Fruit fly (Drosophila melanogaster) whole organism, embryonic: Measurements from ENCODE around the gene Ir94g.

Experiments
- Abd-B ChIP-seq: fragments of 200-800 bp; sonication (Bioruptor generic); optimal IDR thresholded peaks from 2 replicates; lab custom pipeline; 2018; ENCODE audit warnings: missing biosample characterization, mild to moderate bottlenecking, missing genetic modification characterization, moderate library complexity
- Awh ChIP-seq: fragments of 200-800 bp; sonication (Bioruptor generic); IDR thresholded peaks from 2 replicates; pipeline ENCODE4, ENCODE4 v1.3.6; 2022; ENCODE audit warnings: missing biosample characterization, missing genetic modification characterization
- C15 ChIP-seq: fragments of 200-800 bp; sonication (Bioruptor generic); IDR thresholded peaks from 3 replicates; pipeline ENCODE4 v1.3.6; 2022; ENCODE audit warnings: missing biosample characterization, missing genetic modification characterization
- CG14014 ChIP-seq: fragments of 200-800 bp; sonication (Bioruptor generic); IDR thresholded peaks from 2 replicates; pipeline ENCODE4 v1.3.6; 2022; ENCODE audit warnings: missing biosample characterization, missing genetic modification characterization
- CG1603 ChIP-seq: fragments of 200-800 bp; sonication (Bioruptor generic); optimal IDR thresholded peaks from 2 replicates; lab custom pipeline; 2019; ENCODE audit warnings: missing biosample characterization, mild to moderate bottlenecking, missing genetic modification characterization, moderate library complexity
- CG30020 ChIP-seq: fragments of 200-800 bp; optimal IDR thresholded peaks from 2 replicates; lab custom pipeline; 2019; ENCODE audit warnings: missing biosample characterization, mild to moderate bottlenecking, missing genetic modification characterization, moderate library complexity
- CG30403 ChIP-seq: fragments of 200-800 bp; sonication (Bioruptor generic); optimal IDR thresholded peaks from 3 replicates; lab custom pipeline; 2016; ENCODE audit warnings: missing biosample characterization, missing genetic modification characterization
- CG3163 ChIP-seq: fragments of 200-800 bp; sonication (Bioruptor generic); optimal IDR thresholded peaks from 3 replicates; lab custom pipeline; 2016; ENCODE audit warnings: missing biosample characterization, missing genetic modification characterization
- CG32532 ChIP-seq: fragments of 200-800 bp; sonication (Bioruptor generic); IDR thresholded peaks from 2 replicates; pipeline ENCODE4 v1.3.6; 2022; ENCODE audit warnings: missing biosample characterization, missing genetic modification characterization
- CG3407 ChIP-seq: fragments of 200-800 bp; sonication (Bioruptor generic); optimal IDR thresholded peaks from 2 replicates; lab custom pipeline; 2018; ENCODE audit warnings: missing biosample characterization, mild to moderate bottlenecking, missing genetic modification characterization
- CG4360 ChIP-seq: fragments of 200-800 bp; sonication (Bioruptor generic); IDR thresholded peaks from 2 replicates; pipeline ENCODE4 v1.3.6; 2022; ENCODE audit warnings: missing biosample characterization, missing genetic modification characterization
- CG7786 ChIP-seq: fragments of 200-800 bp; sonication (Bioruptor generic); optimal IDR thresholded peaks from 2 replicates; lab custom pipeline; 2016; ENCODE audit warnings: missing biosample characterization, missing genetic modification characterization
- Deaf1 ChIP-seq: fragments of 200-800 bp; optimal IDR thresholded peaks from 3 replicates; lab custom pipeline; 2019; ENCODE audit warnings: missing biosample characterization, mild to moderate bottlenecking, missing genetic modification characterization, moderate library complexity
- HLH3B ChIP-seq: fragments of 200-800 bp; sonication (Bioruptor generic); IDR thresholded peaks from 2 replicates; pipeline ENCODE4 v1.3.6; 2022; ENCODE audit warnings: missing biosample characterization, missing genetic modification characterization
- Hr78 ChIP-seq, 2 experiments: fragments of 200-800 bp in 1 of 2; fragments of >200 bp in 1 of 2; sonication (Bioruptor generic) in 1 of 2; optimal IDR thresholded peaks; 2 replicates each; lab custom pipeline; 2017 to 2019; ENCODE audit warnings: missing biosample characterization in 2 of 2, missing genetic modification characterization in 2 of 2, mild to moderate bottlenecking in 1 of 2, moderate library complexity in 1 of 2
- Med ChIP-seq: fragments of 200-800 bp; sonication (Bioruptor generic); peaks from one replicate; lab custom pipeline; 2016; ENCODE audit warnings: missing biosample characterization, missing genetic modification characterization, mild to moderate bottlenecking, inconsistent platforms, moderate library complexity
- Meics ChIP-seq: fragments of 200-800 bp; sonication (Bioruptor generic); optimal IDR thresholded peaks from 2 replicates; lab custom pipeline; 2017; ENCODE audit warnings: missing biosample characterization, mild to moderate bottlenecking, missing genetic modification characterization
- Mrtf ChIP-seq: fragments of 200-800 bp; sonication (Bioruptor generic); IDR thresholded peaks from 3 replicates; pipeline ENCODE4 v1.3.6; 2022; ENCODE audit warnings: missing biosample characterization, missing genetic modification characterization
- Nf-YB ChIP-seq: fragments of 200-800 bp; sonication (Bioruptor generic); optimal IDR thresholded peaks from 3 replicates; lab custom pipeline; 2019; ENCODE audit warnings: missing biosample characterization, mild to moderate bottlenecking, missing genetic modification characterization, moderate library complexity
- Sox102F ChIP-seq: fragments of 200-800 bp; sonication (Bioruptor generic); optimal IDR thresholded peaks from 2 replicates; lab custom pipeline; 2018; ENCODE audit warnings: missing biosample characterization, mild to moderate bottlenecking, missing genetic modification characterization, moderate library complexity
- Stat92E ChIP-seq, 3 experiments: fragments of >200 bp in 2 of 3; fragments of 200-800 bp in 1 of 3; sonication (Bioruptor generic) in 1 of 3; optimal IDR thresholded peaks; 2 replicates each; lab custom pipeline; 2017 to 2019; ENCODE audit warnings: missing biosample characterization in 3 of 3, missing genetic modification characterization in 3 of 3, mild to moderate bottlenecking in 1 of 3, moderate library complexity in 1 of 3
- Trl ChIP-seq, 3 experiments: fragments of >200 bp in 2 of 3; fragments of 200-800 bp in 1 of 3; sonication (Bioruptor generic) in 1 of 3; optimal IDR thresholded peaks; 2 replicates in 1 of 3; 3 replicates in 2 of 3; lab custom pipeline; 2016 to 2017; ENCODE audit warnings: missing biosample characterization in 1 of 3, missing genetic modification characterization in 1 of 3
- Vsx1 ChIP-seq: fragments of 200-800 bp; sonication (Bioruptor generic); optimal IDR thresholded peaks from 2 replicates; lab custom pipeline; 2017; ENCODE audit warnings: missing biosample characterization, mild to moderate bottlenecking, missing genetic modification characterization, missing genetic modification reagents
- al ChIP-seq: fragments of 200-800 bp; sonication (Bioruptor generic); IDR thresholded peaks from 2 replicates; pipeline ENCODE4 v1.3.6; 2022; ENCODE audit warnings: missing biosample characterization, missing genetic modification characterization
- bsh ChIP-seq, 2 experiments: fragments of 200-800 bp; sonication (Bioruptor generic); optimal IDR thresholded peaks; 2 replicates each; lab custom pipeline; 2017 to 2018; ENCODE audit warnings: mild to moderate bottlenecking in 2 of 2, missing biosample characterization in 2 of 2, missing genetic modification characterization in 2 of 2, moderate library complexity in 1 of 2
- cwo ChIP-seq: fragments of 200-800 bp; sonication (Bioruptor generic); optimal IDR thresholded peaks from 3 replicates; lab custom pipeline; 2017; ENCODE audit warnings: missing biosample characterization, missing genetic modification characterization, mild to moderate bottlenecking, moderate library complexity, missing genetic modification reagents
- da ChIP-seq: fragments of 200-800 bp; sonication (Bioruptor generic); optimal IDR thresholded peaks from 2 replicates; lab custom pipeline; 2016; ENCODE audit warnings: missing biosample characterization, missing genetic modification characterization
- dmrt99B ChIP-seq: fragments of 200-800 bp; sonication (Bioruptor generic); optimal IDR thresholded peaks from 2 replicates; lab custom pipeline; 2018; ENCODE audit warnings: missing biosample characterization, mild to moderate bottlenecking, missing genetic modification characterization, moderate library complexity
- en ChIP-seq: fragments of 200-800 bp; sonication (Bioruptor generic); optimal IDR thresholded peaks from 2 replicates; lab custom pipeline; 2016; ENCODE audit warnings: missing biosample characterization, missing genetic modification characterization
- eve ChIP-seq, 2 experiments: fragments of >200 bp; optimal IDR thresholded peaks; 2 replicates each; lab custom pipeline; 2017; ENCODE audit warnings: missing biosample characterization in 2 of 2, missing genetic modification characterization in 2 of 2
- ftz-f1 ChIP-seq: fragments of 200-800 bp; sonication (Bioruptor generic); optimal IDR thresholded peaks from 2 replicates; lab custom pipeline; 2016; ENCODE audit warnings: missing biosample characterization, missing genetic modification characterization
- gcm2 ChIP-seq: fragments of 200-800 bp; sonication (Bioruptor generic); optimal IDR thresholded peaks from 2 replicates; lab custom pipeline; 2016; ENCODE audit warnings: missing biosample characterization, missing genetic modification characterization
- grn ChIP-seq: fragments of 200-800 bp; sonication (Bioruptor generic); optimal IDR thresholded peaks from 3 replicates; lab custom pipeline; 2017; ENCODE audit warnings: missing biosample characterization, missing genetic modification characterization
- ind ChIP-seq: fragments of 200-800 bp; sonication (Bioruptor generic); optimal IDR thresholded peaks from 3 replicates; lab custom pipeline; 2016; ENCODE audit warnings: missing biosample characterization, missing genetic modification characterization
- klu ChIP-seq: fragments of 200-800 bp; sonication (Bioruptor generic); IDR thresholded peaks from 2 replicates; pipeline ENCODE4 v1.3.6; 2022; ENCODE audit warnings: missing biosample characterization, missing genetic modification characterization
- lbe ChIP-seq: fragments of 200-800 bp; sonication (Bioruptor generic); optimal IDR thresholded peaks from 2 replicates; lab custom pipeline; 2016; ENCODE audit warnings: missing biosample characterization, mild to moderate bottlenecking, missing genetic modification characterization
- oc ChIP-seq: fragments of 200-800 bp; sonication (Bioruptor generic); optimal IDR thresholded peaks from 2 replicates; lab custom pipeline; 2018; ENCODE audit warnings: missing biosample characterization, mild to moderate bottlenecking, missing genetic modification characterization, moderate library complexity
- phol ChIP-seq: fragments of 200-800 bp; sonication (Bioruptor generic); optimal IDR thresholded peaks from 3 replicates; lab custom pipeline; 2018; ENCODE audit warnings: missing biosample characterization, mild to moderate bottlenecking, missing genetic modification characterization, moderate library complexity
- sd ChIP-seq: fragments of 200-800 bp; sonication (Bioruptor generic); optimal IDR thresholded peaks from 3 replicates; lab custom pipeline; 2018; ENCODE audit warnings: missing biosample characterization, mild to moderate bottlenecking, missing genetic modification characterization, moderate library complexity
- sob ChIP-seq: fragments of 200-800 bp; sonication (Bioruptor generic); IDR thresholded peaks from 2 replicates; pipeline ENCODE4 v1.3.6; 2022; ENCODE audit warnings: missing biosample characterization, missing genetic modification characterization
- sr ChIP-seq: fragments of 200-800 bp; sonication (Bioruptor generic); IDR thresholded peaks from 3 replicates; pipeline ENCODE4 v1.3.6; 2022; ENCODE audit warnings: missing biosample characterization, missing genetic modification characterization
- twi ChIP-seq: fragments of 200-800 bp; optimal IDR thresholded peaks from 2 replicates; lab custom pipeline; 2019; ENCODE audit warnings: missing biosample characterization, mild to moderate bottlenecking, missing genetic modification characterization, moderate library complexity
- vvl ChIP-seq: fragments of 200-800 bp; sonication (Bioruptor generic); IDR thresholded peaks from 2 replicates; pipeline ENCODE4 v1.3.6; 2022; ENCODE audit warnings: missing biosample characterization, missing genetic modification characterization
- zen2 ChIP-seq: fragments of 200-800 bp; sonication (Bioruptor generic); IDR thresholded peaks from 3 replicates; pipeline ENCODE4 v1.3.6; 2022; ENCODE audit warnings: missing biosample characterization, missing genetic modification characterization; ENCODE audit not compliant: partially characterized antibody

Gene Ir94g

dm6 chr3R:23526069-23526468 lies 42.4 kb downstream of the Ir94g start (continued):
- peak; percentile 19 for TF ChIP-seq Sox102F
- no peak for TF ChIP-seq gcm2 (GFP tag; lab: Kevin White, UChicago)
- TF ChIP-seq eve (GFP tag; optimal IDR thresholded peaks at IDR 0.05; lab: Kevin White, UChicago): no peak
- TF ChIP-seq dmrt99B (tag; lab: Kevin White, UChicago): peak; percentile 27
- TF ChIP-seq Hr78 (GFP tag; optimal IDR thresholded peaks at IDR 0.05; lab: Kevin White, UChicago): peak in 1 of 2 experiments; percentile 21
- TF ChIP-seq cwo: peak; percentile 66
- TF ChIP-seq CG7786 (GFP tag; lab: Kevin White, UChicago): no peak
- TF ChIP-seq CG14014 (GFP tag; lab: Robert Waterston, UW): peak; percentile 54; the same call in 1 of the 2 replicates
- TF ChIP-seq C15 (GFP tag; lab: Robert Waterston, UW): no peak
- no peak for TF ChIP-seq bsh (GFP tag; optimal IDR thresholded peaks at IDR 0.05; lab: Kevin White, UChicago)
- TF ChIP-seq en (GFP tag; lab: Kevin White, UChicago): no peak
- peak; percentile 33 for TF ChIP-seq CG32532
- no peak for TF ChIP-seq al
- TF ChIP-seq Vsx1: peak; percentile 27
- no peak for TF ChIP-seq da (GFP tag; lab: Kevin White, UChicago)
- TF ChIP-seq lbe (GFP tag; lab: Kevin White, UChicago): no peak
- peak; percentile 18 for TF ChIP-seq ftz-f1 (GFP tag; lab: Kevin White, UChicago)
- peak; percentile 51 for TF ChIP-seq sob (GFP tag; lab: Robert Waterston, UW)
- peak; percentile 38; the same call in 1 of the 2 replicates for TF ChIP-seq HLH3B (GFP tag; lab: Robert Waterston, UW)
- no peak for TF ChIP-seq CG4360 (GFP tag; lab: Robert Waterston, UW)
- peak; percentile 9 for TF ChIP-seq CG30403 (GFP tag; lab: Kevin White, UChicago)
- no peak for TF ChIP-seq zen2
- TF ChIP-seq sd (tag; lab: Kevin White, UChicago): peak; percentile 57
- no peak for TF ChIP-seq CG30020 (tag; lab: Kevin White, UChicago)
- no peak for TF ChIP-seq CG3163 (GFP tag; lab: Kevin White, UChicago)
- TF ChIP-seq Med: peak; percentile 82
- no peak for TF ChIP-seq CG3407 (GFP tag; lab: Kevin White, UChicago)
- 0 out of 2 replicates have a peak, but pooled peaks have one; percentile 21 for TF ChIP-seq klu
- no peak for TF ChIP-seq Abd-B (GFP tag; lab: Kevin White, UChicago)
- TF ChIP-seq vvl (GFP tag; lab: Robert Waterston, UW): peak; percentile 92
- TF ChIP-seq oc (tag; lab: Kevin White, UChicago): peak; percentile 45
- no peak for TF ChIP-seq Deaf1
- TF ChIP-seq ind (GFP tag; lab: Kevin White, UChicago): peak; percentile 27
- no peak for TF ChIP-seq phol (tag; lab: Kevin White, UChicago)
- TF ChIP-seq CG1603 (tag; lab: Kevin White, UChicago): no peak
- TF ChIP-seq twi (tag; lab: Kevin White, UChicago): no peak
- TF ChIP-seq Awh (GFP tag; lab: Robert Waterston, UW): no peak
- TF ChIP-seq Trl (optimal IDR thresholded peaks at IDR 0.05; lab: Kevin White, UChicago): no peak
- TF ChIP-seq Trl (GFP tag; optimal IDR thresholded peaks at IDR 0.05; lab: Kevin White, UChicago): peak; percentile 23
- peak; percentile 50 for TF ChIP-seq grn (GFP tag; lab: Kevin White, UChicago)
- peak; percentile 71; the same call in 2 of the 3 replicates for TF ChIP-seq sr
- TF ChIP-seq Meics (GFP tag; lab: Kevin White, UChicago): peak; percentile 13
- TF ChIP-seq Stat92E (GFP tag; optimal IDR thresholded peaks at IDR 0.05; lab: Kevin White, UChicago): no peak
- peak; percentile 28; the same call in 1 of the 3 replicates for TF ChIP-seq Mrtf (GFP tag; lab: Robert Waterston, UW)
- no peak for TF ChIP-seq Nf-YB (GFP tag; lab: Kevin White, UChicago)
